Fruit fly (Drosophila melanogaster): ENCODE measurements around the gene CG6885.
A peak's percentile ranks its signal among the peaks of the same experiment; 100 is the strongest.

The CG6885 gene

DNA sequence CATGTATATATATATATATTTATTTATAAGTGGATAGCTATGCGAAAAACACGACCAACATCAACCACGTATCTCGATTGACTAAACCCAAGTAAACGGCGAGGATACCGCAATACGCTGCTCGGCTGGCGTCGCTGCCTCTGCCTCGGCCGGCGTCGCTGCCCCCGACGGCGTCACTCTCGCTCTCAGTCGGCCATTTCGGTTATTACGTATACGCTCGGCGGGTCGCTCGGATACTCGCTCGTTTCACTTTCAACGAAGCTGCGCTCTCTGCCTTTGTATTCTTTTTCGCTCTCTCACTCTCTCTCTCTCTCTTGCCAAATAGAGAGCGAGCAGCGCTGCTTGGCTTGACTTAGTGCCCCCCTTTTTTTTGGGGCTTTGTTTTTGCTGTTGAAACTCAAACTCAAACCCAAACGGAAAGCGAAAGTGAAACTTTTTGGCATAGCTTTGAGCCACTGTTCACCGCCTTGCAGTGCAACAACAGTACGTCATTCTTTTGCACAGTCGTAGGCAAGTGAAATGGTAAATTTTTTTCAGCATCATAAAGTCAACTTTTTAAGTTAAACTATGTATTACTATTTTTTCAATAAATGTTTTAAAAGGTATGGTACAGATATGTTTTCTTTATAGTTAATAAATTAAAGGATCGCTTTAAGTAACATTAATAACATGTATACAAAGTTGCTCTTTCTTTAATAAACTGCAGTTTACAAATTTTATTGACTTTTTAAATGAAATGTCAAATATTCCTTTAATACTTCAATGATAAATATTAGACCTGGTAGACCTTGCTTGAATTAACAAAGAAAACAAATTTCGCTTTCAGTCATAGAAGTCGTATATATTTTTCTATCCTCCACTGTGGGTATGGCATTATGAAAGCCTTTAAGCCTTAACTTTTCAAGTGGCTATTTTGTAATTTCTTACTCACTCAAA is 21.6 kb downstream of the CG6885 start (continued):
- peak; percentile 12 for TF ChIP-seq CG11294 (GFP tag; IDR thresholded peaks at IDR 0.05)
- TF ChIP-seq svp (GFP tag), result peak; percentile 77
- TF ChIP-seq ss (GFP tag; optimal IDR thresholded peaks at IDR 0.05), result peak; percentile 36 to 52
- no peak for TF ChIP-seq Ets96B (tag; optimal IDR thresholded peaks at IDR 0.05)
- TF ChIP-seq Smox (GFP tag; optimal IDR thresholded peaks at IDR 0.05), result no peak
- no peak for TF ChIP-seq CG10669 (GFP tag; optimal IDR thresholded peaks at IDR 0.05)
- TF ChIP-seq CG6276 (GFP tag; optimal IDR thresholded peaks at IDR 0.05), result peak; percentile 47
- peak; percentile 37 for TF ChIP-seq CG3919 (GFP tag; optimal IDR thresholded peaks at IDR 0.05)
- TF ChIP-seq CG10631 (GFP tag; optimal IDR thresholded peaks at IDR 0.05), result no peak
- TF ChIP-seq Sox102F (GFP tag; optimal IDR thresholded peaks at IDR 0.05), result peak; percentile 55
- TF ChIP-seq esn (GFP tag; optimal IDR thresholded peaks at IDR 0.05), result peak; percentile 12
- TF ChIP-seq lz (GFP tag; optimal IDR thresholded peaks at IDR 0.05), result no peak
- no peak for TF ChIP-seq dsx (GFP tag; optimal IDR thresholded peaks at IDR 0.05; ENCODE audit: poor library complexity, severe bottlenecking)
- TF ChIP-seq net (GFP tag; optimal IDR thresholded peaks at IDR 0.05), result no peak
- peak; percentile 54 for TF ChIP-seq topi (GFP tag; optimal IDR thresholded peaks at IDR 0.05)
- no peak for TF ChIP-seq Hr4 (GFP tag; optimal IDR thresholded peaks at IDR 0.05)
- peak; percentile 6 for TF ChIP-seq spab (GFP tag; optimal IDR thresholded peaks at IDR 0.05)
- peak; percentile 79; the same call in 2 of the 3 replicates for TF ChIP-seq CG6163 (GFP tag; IDR thresholded peaks at IDR 0.05)
- peak; percentile 71 for TF ChIP-seq Eip78C (GFP tag)
- peak; percentile 0 for TF ChIP-seq CG8632 (GFP tag; optimal IDR thresholded peaks at IDR 0.05)
- peak; percentile 45; the same call in 2 of the 3 replicates for TF ChIP-seq CG8119 (GFP tag; IDR thresholded peaks at IDR 0.05)
- TF ChIP-seq fkh (GFP tag; optimal IDR thresholded peaks at IDR 0.05), result peak; percentile 54
- no peak for TF ChIP-seq CG6792 (GFP tag; optimal IDR thresholded peaks at IDR 0.05)
- no peak for TF ChIP-seq Eip93F (GFP tag; optimal IDR thresholded peaks at IDR 0.05)
- no peak for TF ChIP-seq dac (GFP tag; optimal IDR thresholded peaks at IDR 0.05)
- peak; percentile 24 for TF ChIP-seq CG9139 (GFP tag; optimal IDR thresholded peaks at IDR 0.05)
- TF ChIP-seq CG4318 (GFP tag; optimal IDR thresholded peaks at IDR 0.05), result no peak
- TF ChIP-seq fd59A (GFP tag; optimal IDR thresholded peaks at IDR 0.05), result no peak
- TF ChIP-seq Lpt (GFP tag; optimal IDR thresholded peaks at IDR 0.05), result peak; percentile 51
- TF ChIP-seq cyc (GFP tag; optimal IDR thresholded peaks at IDR 0.05), result no peak
- TF ChIP-seq Met (GFP tag; optimal IDR thresholded peaks at IDR 0.05), result peak; percentile 17
- no peak for TF ChIP-seq fd85E (GFP tag; optimal IDR thresholded peaks at IDR 0.05)
- no peak for TF ChIP-seq salr (GFP tag; optimal IDR thresholded peaks at IDR 0.05)
- no peak for TF ChIP-seq Gug (GFP tag; IDR thresholded peaks at IDR 0.05)
- peak; percentile 100 for TF ChIP-seq Blimp-1 (GFP tag; optimal IDR thresholded peaks at IDR 0.05)
- peak; percentile 56 for TF ChIP-seq CG15336 (GFP tag; IDR thresholded peaks at IDR 0.05)
- TF ChIP-seq Eip75B (GFP tag; optimal IDR thresholded peaks at IDR 0.05), result peak; percentile 82
- TF ChIP-seq OdsH (GFP tag; optimal IDR thresholded peaks at IDR 0.05), result peak; percentile 3

DNA sequence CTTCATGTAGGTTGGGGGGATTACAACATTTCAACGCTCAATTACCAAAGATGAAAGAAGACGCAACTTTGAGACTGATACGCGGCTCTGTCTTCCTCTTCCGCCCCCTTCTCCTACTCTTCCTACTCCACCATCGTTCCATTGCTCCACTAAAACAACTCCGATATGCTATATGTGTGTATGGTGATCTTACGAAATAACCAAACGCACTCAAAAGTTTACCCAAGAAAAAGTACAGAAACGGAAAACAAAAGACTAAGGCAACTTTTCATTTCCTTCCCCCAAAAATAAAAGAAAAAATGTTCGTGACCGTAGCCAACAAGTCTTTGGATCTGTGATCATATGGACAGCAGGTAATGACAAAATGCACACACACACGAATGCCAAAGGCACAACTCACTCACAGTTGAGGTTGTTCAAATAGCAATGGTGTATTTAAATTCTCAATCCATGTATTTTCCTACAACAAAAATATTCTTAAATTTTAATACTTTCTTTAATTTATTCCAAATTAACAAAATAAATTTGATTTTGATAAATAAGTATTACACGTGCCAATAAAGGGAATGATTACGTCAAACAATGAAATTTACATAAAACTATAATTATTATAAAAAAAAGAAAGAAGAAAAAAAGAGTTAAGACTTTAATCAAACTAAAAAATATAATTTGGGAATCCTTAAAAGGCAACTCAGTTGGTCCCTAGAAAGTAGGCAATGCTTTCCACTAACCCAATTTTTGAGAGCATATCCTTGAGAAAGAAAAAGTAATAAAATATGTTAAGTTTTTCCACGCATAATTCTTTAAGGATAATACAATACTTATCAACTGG is 23.9 kb downstream of the CG6885 start:
- TF ChIP-seq Blimp-1 (GFP tag; optimal IDR thresholded peaks at IDR 0.05), result no peak
- no peak for TF ChIP-seq fkh (GFP tag; optimal IDR thresholded peaks at IDR 0.05)
- TF ChIP-seq CG9139 (GFP tag; optimal IDR thresholded peaks at IDR 0.05), result no peak
- peak in 1 of 2 experiments; percentile 38 for TF ChIP-seq ss (GFP tag; optimal IDR thresholded peaks at IDR 0.05)
- peak; percentile 21 for TF ChIP-seq pdm3 (GFP tag; optimal IDR thresholded peaks at IDR 0.05)
- TF ChIP-seq CG11762 (GFP tag; optimal IDR thresholded peaks at IDR 0.05; ENCODE audit: insufficient read depth), result no peak
- TF ChIP-seq net (GFP tag; optimal IDR thresholded peaks at IDR 0.05), result no peak
- no peak for TF ChIP-seq CG6808 (GFP tag; optimal IDR thresholded peaks at IDR 0.05)
- TF ChIP-seq Gug (GFP tag; IDR thresholded peaks at IDR 0.05), result no peak
- TF ChIP-seq svp (GFP tag), result peak; percentile 55
- no peak for TF ChIP-seq Sox102F (GFP tag; optimal IDR thresholded peaks at IDR 0.05)
- TF ChIP-seq CG16779 (tag; optimal IDR thresholded peaks at IDR 0.05), result no peak
- TF ChIP-seq achi (GFP tag; optimal IDR thresholded peaks at IDR 0.05), result no peak
- TF ChIP-seq Sox14 (GFP tag; optimal IDR thresholded peaks at IDR 0.05), result no peak
- TF ChIP-seq cyc (GFP tag; optimal IDR thresholded peaks at IDR 0.05), result no peak
- no peak for TF ChIP-seq CG6163 (GFP tag; IDR thresholded peaks at IDR 0.05)
- peak; percentile 8 for TF ChIP-seq CG11902 (GFP tag; optimal IDR thresholded peaks at IDR 0.05)
- TF ChIP-seq CG3032 (tag; optimal IDR thresholded peaks at IDR 0.05), result peak; percentile 26
- no peak for TF ChIP-seq acj6 (GFP tag; optimal IDR thresholded peaks at IDR 0.05)

Data from whole organism, prepupa.